Worm (Caenorhabditis elegans) whole organism, L2 larva: ENCODE measurements around the gene H04M03.3.

ENCODE experiments used
- C34F6.9 ChIP-seq: fragments of 150-350 bp; optimal IDR thresholded peaks from 2 replicates; lab custom pipeline; 2014; ENCODE audit warnings: missing biosample characterization, missing genetic modification characterization
- F13H6.1 ChIP-seq: sonication (generic microtip); optimal IDR thresholded peaks from 2 replicates; lab custom pipeline; 2016; ENCODE audit warnings: missing genetic modification characterization, missing compliant biosample characterization
- R02D3.7 ChIP-seq: fragments of 150-350 bp; optimal IDR thresholded peaks from 2 replicates; lab custom pipeline; 2014; ENCODE audit warnings: missing biosample characterization, missing genetic modification characterization
- Y55F3AM.14 ChIP-seq: fragments of 200-800 bp; sonication (Bioruptor generic); optimal IDR thresholded peaks from 2 replicates; lab custom pipeline; 2018; ENCODE audit warnings: mild to moderate bottlenecking, missing genetic modification characterization, missing compliant biosample characterization
- ZK546.5 ChIP-seq: sonication (generic microtip); optimal IDR thresholded peaks from 2 replicates; lab custom pipeline; 2017; ENCODE audit warnings: missing biosample characterization, missing genetic modification characterization
- alr-1 ChIP-seq: fragments of 150-350 bp; optimal IDR thresholded peaks from 2 replicates; lab custom pipeline; 2014; ENCODE audit warnings: missing biosample characterization, missing genetic modification characterization
- aly-2 ChIP-seq: fragments of 150-350 bp; optimal IDR thresholded peaks from 2 replicates; lab custom pipeline; 2014; ENCODE audit warnings: missing biosample characterization, missing genetic modification characterization
- ama-1 ChIP-seq: fragments of 150-350 bp; optimal IDR thresholded peaks from 2 replicates; lab custom pipeline; 2018; ENCODE audit warnings: inconsistent platforms
- blmp-1 ChIP-seq: sonication (generic microtip); optimal IDR thresholded peaks from 2 replicates; lab custom pipeline; 2017; ENCODE audit warnings: missing genetic modification characterization, mild to moderate bottlenecking, missing compliant biosample characterization, antibody characterized with exemption, moderate library complexity; ENCODE audit not compliant: insufficient read depth
- ceh-16 ChIP-seq: fragments of 150-350 bp; optimal IDR thresholded peaks from 2 replicates; lab custom pipeline; 2014; ENCODE audit warnings: missing biosample characterization, missing genetic modification characterization
- ceh-82 ChIP-seq: fragments of 150-350 bp; optimal IDR thresholded peaks from 2 replicates; lab custom pipeline; 2014; ENCODE audit warnings: missing biosample characterization, missing genetic modification characterization
- crh-2 ChIP-seq: sonication (generic microtip); optimal IDR thresholded peaks from 2 replicates; lab custom pipeline; 2017; ENCODE audit warnings: missing biosample characterization, missing genetic modification characterization
- dmd-4 ChIP-seq: sonication (generic microtip); optimal IDR thresholded peaks from 2 replicates; lab custom pipeline; 2017; ENCODE audit warnings: missing biosample characterization, missing genetic modification characterization
- egl-27 ChIP-seq: sonication (generic microtip); optimal IDR thresholded peaks from 3 replicates; lab custom pipeline; 2017; ENCODE audit warnings: missing biosample characterization, missing genetic modification reagents, missing genetic modification characterization
- elt-1 ChIP-seq: fragments of 150-350 bp; optimal IDR thresholded peaks from 2 replicates; lab custom pipeline; 2014; ENCODE audit warnings: missing biosample characterization, missing genetic modification characterization
- elt-3 ChIP-seq: sonication (generic microtip); optimal IDR thresholded peaks from 2 replicates; lab custom pipeline; 2017; ENCODE audit warnings: missing biosample characterization, missing genetic modification characterization
- fos-1 ChIP-seq: fragments of 150-350 bp; optimal IDR thresholded peaks from 2 replicates; lab custom pipeline; 2014; ENCODE audit warnings: missing biosample characterization, missing genetic modification characterization
- gmeb-1 ChIP-seq: fragments of 150-350 bp; optimal IDR thresholded peaks from 2 replicates; lab custom pipeline; 2014; ENCODE audit warnings: missing biosample characterization, missing genetic modification characterization
- lin-11 ChIP-seq: fragments of 150-350 bp; sonication (generic microtip); optimal IDR thresholded peaks from 2 replicates; lab custom pipeline; 2014; ENCODE audit warnings: missing biosample characterization, missing genetic modification characterization, inconsistent platforms, mixed read lengths
- lin-13 ChIP-seq: fragments of 150-350 bp; optimal IDR thresholded peaks from 2 replicates; lab custom pipeline; 2014; ENCODE audit warnings: missing biosample characterization, missing genetic modification reagents, missing genetic modification characterization
- lin-39 ChIP-seq: fragments of 150-350 bp; optimal IDR thresholded peaks from 2 replicates; lab custom pipeline; 2014; ENCODE audit warnings: missing biosample characterization, missing genetic modification reagents, missing genetic modification characterization
- lsy-2 ChIP-seq, 2 experiments: fragments of 150-350 bp in 1 of 2; sonication (generic microtip) in 1 of 2; optimal IDR thresholded peaks; 2 replicates each; lab custom pipeline; 2014 to 2017; ENCODE audit warnings: missing biosample characterization in 2 of 2, missing genetic modification characterization in 2 of 2
- mab-5 ChIP-seq: fragments of 150-350 bp; optimal IDR thresholded peaks from 2 replicates; lab custom pipeline; 2014; ENCODE audit warnings: missing biosample characterization, missing genetic modification characterization
- mbf-1 ChIP-seq: sonication (generic microtip); optimal IDR thresholded peaks from 2 replicates; lab custom pipeline; 2017; ENCODE audit warnings: missing biosample characterization, missing genetic modification characterization
- mdl-1 ChIP-seq, 2 experiments: fragments of 150-350 bp in 1 of 2; sonication (generic microtip) in 1 of 2; optimal IDR thresholded peaks; 2 replicates each; lab custom pipeline; 2017; ENCODE audit warnings: missing biosample characterization in 2 of 2, missing genetic modification characterization in 2 of 2
- nhr-10 ChIP-seq: sonication (generic microtip); optimal IDR thresholded peaks from 2 replicates; lab custom pipeline; 2017; ENCODE audit warnings: missing biosample characterization, missing genetic modification characterization
- nhr-11 ChIP-seq: fragments of 150-350 bp; optimal IDR thresholded peaks from 2 replicates; lab custom pipeline; 2014; ENCODE audit warnings: missing biosample characterization, missing genetic modification characterization
- nhr-12 ChIP-seq: fragments of 150-350 bp; optimal IDR thresholded peaks from 2 replicates; lab custom pipeline; 2014; ENCODE audit warnings: missing biosample characterization, missing genetic modification characterization
- nhr-129 ChIP-seq: fragments of 150-350 bp; optimal IDR thresholded peaks from 2 replicates; lab custom pipeline; 2014; ENCODE audit warnings: missing biosample characterization, missing genetic modification characterization
- nhr-21 ChIP-seq: fragments of 150-350 bp; optimal IDR thresholded peaks from 2 replicates; lab custom pipeline; 2014; ENCODE audit warnings: missing biosample characterization, missing genetic modification characterization
- nhr-23 ChIP-seq: fragments of 150-350 bp; optimal IDR thresholded peaks from 2 replicates; lab custom pipeline; 2014; ENCODE audit warnings: missing biosample characterization, missing genetic modification reagents, missing genetic modification characterization
- nhr-237 ChIP-seq: fragments of 150-350 bp; optimal IDR thresholded peaks from 2 replicates; lab custom pipeline; 2014; ENCODE audit warnings: missing biosample characterization, missing genetic modification characterization
- nhr-25 ChIP-seq: fragments of 150-350 bp; sonication (generic microtip); optimal IDR thresholded peaks from 3 replicates; lab custom pipeline; 2014; ENCODE audit warnings: missing biosample characterization, missing genetic modification characterization
- nhr-6 ChIP-seq: fragments of 150-350 bp; optimal IDR thresholded peaks from 2 replicates; lab custom pipeline; 2014; ENCODE audit warnings: missing biosample characterization, missing genetic modification characterization
- nhr-77 ChIP-seq: fragments of 150-350 bp; optimal IDR thresholded peaks from 2 replicates; lab custom pipeline; 2014; ENCODE audit warnings: missing biosample characterization, missing genetic modification characterization
- peb-1 ChIP-seq: fragments of 150-350 bp; optimal IDR thresholded peaks from 2 replicates; lab custom pipeline; 2014; ENCODE audit warnings: missing biosample characterization, missing genetic modification characterization
- sem-4 ChIP-seq: fragments of 150-350 bp; optimal IDR thresholded peaks from 2 replicates; lab custom pipeline; 2014; ENCODE audit warnings: missing biosample characterization, missing genetic modification reagents, missing genetic modification characterization
- skn-1 ChIP-seq: sonication (generic microtip); optimal IDR thresholded peaks from 2 replicates; lab custom pipeline; 2017; ENCODE audit warnings: missing biosample characterization, missing genetic modification characterization
- sma-3 ChIP-seq: sonication (generic microtip); optimal IDR thresholded peaks from 2 replicates; lab custom pipeline; 2016; ENCODE audit warnings: missing genetic modification reagents, missing genetic modification characterization, missing compliant biosample characterization
- sma-9 ChIP-seq, 2 experiments: fragments of 150-350 bp in 1 of 2; sonication (generic microtip) in 1 of 2; optimal IDR thresholded peaks; 2 replicates each; lab custom pipeline; 2014 to 2016; ENCODE audit warnings: missing genetic modification characterization in 2 of 2, mild to moderate bottlenecking in 1 of 2, missing biosample characterization in 1 of 2, missing compliant biosample characterization in 1 of 2, missing genetic modification reagents in 1 of 2, moderate library complexity in 1 of 2
- snpc-4 ChIP-seq: fragments of 150-350 bp; optimal IDR thresholded peaks from 2 replicates; lab custom pipeline; 2014; ENCODE audit warnings: missing biosample characterization, missing genetic modification characterization
- unc-39 ChIP-seq: fragments of 150-350 bp; optimal IDR thresholded peaks from 2 replicates; lab custom pipeline; 2014; ENCODE audit warnings: missing biosample characterization, missing genetic modification characterization
- unc-55 ChIP-seq: fragments of 150-350 bp; sonication (generic microtip); optimal IDR thresholded peaks from 3 replicates; lab custom pipeline; 2014; ENCODE audit warnings: missing biosample characterization, missing genetic modification reagents, missing genetic modification characterization
- unc-62 ChIP-seq: fragments of 150-350 bp; optimal IDR thresholded peaks from 2 replicates; lab custom pipeline; 2014; ENCODE audit warnings: missing biosample characterization, missing genetic modification reagents, missing genetic modification characterization
- zag-1 ChIP-seq: fragments of 150-350 bp; optimal IDR thresholded peaks from 2 replicates; lab custom pipeline; 2014; ENCODE audit warnings: missing biosample characterization, missing genetic modification characterization
- ztf-1 ChIP-seq: fragments of 200-800 bp; sonication (Bioruptor generic); conservative IDR thresholded peaks from 2 replicates; pipeline ENCODE4 v1.3.6; 2022; ENCODE audit warnings: missing genetic modification characterization, missing compliant biosample characterization
- ztf-11 ChIP-seq: sonication (generic microtip); optimal IDR thresholded peaks from 2 replicates; lab custom pipeline; 2017; ENCODE audit warnings: missing biosample characterization, missing genetic modification characterization
- ztf-4 ChIP-seq: fragments of 150-350 bp; optimal IDR thresholded peaks from 2 replicates; lab custom pipeline; 2014; ENCODE audit warnings: missing biosample characterization, missing genetic modification characterization

Gene H04M03.3

ce11 chrIV:5923112-5923511 lies 31.7 kb downstream of the H04M03.3 start:
- TF ChIP-seq ceh-16 (tag; lab: Kevin White, UChicago) = peak; percentile 62
- TF ChIP-seq zag-1 (tag; lab: Kevin White, UChicago) = no peak
- TF ChIP-seq ZK546.5 (tag; lab: Kevin White, UChicago) = no peak
- TF ChIP-seq aly-2 = no peak

ce11 chrIV:5924241-5924640 lies 32.9 kb downstream of the H04M03.3 start:
- peak; percentile 59 for TF ChIP-seq fos-1 (tag; lab: Kevin White, UChicago)
- peak; percentile 36 for TF ChIP-seq sma-3 (GFP tag; lab: Kevin White, UChicago)
- no peak for TF ChIP-seq elt-1 (tag; lab: Kevin White, UChicago)
- no peak for TF ChIP-seq ZK546.5 (tag; lab: Kevin White, UChicago)
- peak; percentile 10 for TF ChIP-seq blmp-1 (tag; lab: Kevin White, UChicago)
- no peak for TF ChIP-seq nhr-77 (tag; lab: Kevin White, UChicago)
- no peak for TF ChIP-seq nhr-25
- TF ChIP-seq, all 48 proteins: peak for 3

ce11 chrIV:5926643-5927042 lies 35.3 kb downstream of the H04M03.3 start:
- no peak for TF ChIP-seq dmd-4 (tag; lab: Kevin White, UChicago)
- no peak for TF ChIP-seq zag-1 (tag; lab: Kevin White, UChicago)
- no peak for TF ChIP-seq mab-5 (tag; lab: Kevin White, UChicago)
- TF ChIP-seq nhr-21 (tag; lab: Kevin White, UChicago) = no peak
- TF ChIP-seq nhr-23 (tag; lab: Kevin White, UChicago) = no peak
- no peak for TF ChIP-seq lsy-2 (tag; optimal IDR thresholded peaks at IDR 0.05; lab: Kevin White, UChicago)
- no peak for TF ChIP-seq ama-1
- TF ChIP-seq F13H6.1 (tag; lab: Kevin White, UChicago) = no peak
- TF ChIP-seq fos-1 (tag; lab: Kevin White, UChicago) = no peak
- peak; percentile 14 for TF ChIP-seq crh-2
- TF ChIP-seq nhr-129 (tag; lab: Kevin White, UChicago) = peak; percentile 19
- no peak for TF ChIP-seq lin-39 (tag; lab: Kevin White, UChicago)
- TF ChIP-seq unc-62 = no peak
- peak; percentile 47 for TF ChIP-seq sma-3 (GFP tag; lab: Kevin White, UChicago)
- no peak for TF ChIP-seq unc-39 (tag; lab: Kevin White, UChicago)
- no peak for TF ChIP-seq elt-1 (tag; lab: Kevin White, UChicago)
- TF ChIP-seq peb-1 (tag; lab: Kevin White, UChicago) = no peak
- no peak for TF ChIP-seq skn-1 (tag; lab: Kevin White, UChicago)
- TF ChIP-seq lin-13 = no peak
- no peak for TF ChIP-seq ztf-11
- TF ChIP-seq lin-11 = no peak
- no peak for TF ChIP-seq ztf-4 (tag; lab: Kevin White, UChicago)
- no peak for TF ChIP-seq elt-3 (tag; lab: Kevin White, UChicago)
- TF ChIP-seq nhr-237 = no peak
- peak; percentile 2 for TF ChIP-seq gmeb-1 (tag; lab: Kevin White, UChicago)
- TF ChIP-seq nhr-6 (tag; lab: Kevin White, UChicago) = no peak
- TF ChIP-seq nhr-25 = peak; percentile 80
- no peak for TF ChIP-seq aly-2
- TF ChIP-seq blmp-1 (tag; lab: Kevin White, UChicago) = peak; percentile 77
- no peak for TF ChIP-seq ztf-1
- TF ChIP-seq nhr-11 (tag; lab: Kevin White, UChicago) = no peak
- no peak for TF ChIP-seq nhr-10 (tag; lab: Kevin White, UChicago)
- TF ChIP-seq R02D3.7 (tag; lab: Kevin White, UChicago) = no peak
- no peak for TF ChIP-seq nhr-12 (tag; lab: Kevin White, UChicago)
- TF ChIP-seq mbf-1 (tag; lab: Kevin White, UChicago) = no peak
- TF ChIP-seq sma-9 (GFP tag; optimal IDR thresholded peaks at IDR 0.05; lab: Kevin White, UChicago) = peak; percentile 45
- no peak for TF ChIP-seq sma-9 (tag; optimal IDR thresholded peaks at IDR 0.05; lab: Kevin White, UChicago)
- TF ChIP-seq alr-1 (tag; lab: Kevin White, UChicago) = no peak
- TF ChIP-seq snpc-4 = no peak
- TF ChIP-seq sem-4 = no peak
- TF ChIP-seq ZK546.5 (tag; lab: Kevin White, UChicago) = no peak
- TF ChIP-seq nhr-77 (tag; lab: Kevin White, UChicago) = no peak
- no peak for TF ChIP-seq ceh-82
- TF ChIP-seq Y55F3AM.14 (GFP tag; lab: Kevin White, UChicago) = no peak
- TF ChIP-seq unc-55 (GFP tag; lab: Kevin White, UChicago) = no peak
- peak; percentile 45 for TF ChIP-seq ceh-16 (tag; lab: Kevin White, UChicago)
- peak; percentile 38 for TF ChIP-seq C34F6.9
- no peak for TF ChIP-seq mdl-1 (tag; optimal IDR thresholded peaks at IDR 0.05; lab: Kevin White, UChicago)
- no peak for TF ChIP-seq egl-27 (tag; lab: Kevin White, UChicago)
